Fruit fly (Drosophila melanogaster) whole organism, embryonic: ENCODE results near the gene CG14105.

ENCODE experiments used
- Blimp-1 ChIP-seq: fragments of 200-800 bp; sonication (Bioruptor generic); optimal IDR thresholded peaks from 3 replicates; lab custom pipeline; 2018; ENCODE audit warnings: missing biosample characterization, missing genetic modification characterization, mild to moderate bottlenecking, moderate library complexity, missing genetic modification reagents
- CG1024 ChIP-seq: fragments of 200-800 bp; sonication (Bioruptor generic); IDR thresholded peaks from 2 replicates; pipeline ENCODE4 v1.3.6; 2022; ENCODE audit warnings: missing biosample characterization, missing genetic modification characterization
- CG11504 ChIP-seq: fragments of 200-800 bp; sonication (Bioruptor generic); optimal IDR thresholded peaks from 3 replicates; lab custom pipeline; 2019; ENCODE audit warnings: missing biosample characterization, mild to moderate bottlenecking, missing genetic modification characterization, moderate library complexity
- CG1233 ChIP-seq: fragments of 200-800 bp; sonication (Bioruptor generic); optimal IDR thresholded peaks from 4 replicates; lab custom pipeline; 2018; ENCODE audit warnings: missing biosample characterization, mild to moderate bottlenecking, missing genetic modification characterization
- CG13287 ChIP-seq: fragments of 200-800 bp; sonication (Bioruptor generic); IDR thresholded peaks from 2 replicates; pipeline ENCODE4 v1.3.6; 2022; ENCODE audit warnings: missing biosample characterization, missing genetic modification characterization; ENCODE audit not compliant: partially characterized antibody
- CG1529 ChIP-seq: fragments of 200-800 bp; sonication (Bioruptor generic); optimal IDR thresholded peaks from 3 replicates; lab custom pipeline; 2018; ENCODE audit warnings: missing biosample characterization, missing genetic modification characterization
- CG18599 ChIP-seq: fragments of 200-800 bp; sonication (Bioruptor generic); optimal IDR thresholded peaks from 3 replicates; lab custom pipeline; 2017; ENCODE audit warnings: missing biosample characterization, missing genetic modification characterization, mild to moderate bottlenecking, moderate library complexity, missing genetic modification reagents
- CG18619 ChIP-seq: fragments of 200-800 bp; sonication (Bioruptor generic); optimal IDR thresholded peaks from 3 replicates; lab custom pipeline; 2017; ENCODE audit warnings: missing biosample characterization, mild to moderate bottlenecking, missing genetic modification characterization
- CG2120 ChIP-seq: fragments of 200-800 bp; sonication (Bioruptor generic); optimal IDR thresholded peaks from 3 replicates; lab custom pipeline; 2016; ENCODE audit warnings: missing biosample characterization, missing genetic modification characterization
- CG2678 ChIP-seq: fragments of 200-800 bp; sonication (Bioruptor generic); optimal IDR thresholded peaks from 3 replicates; lab custom pipeline; 2019; ENCODE audit warnings: missing biosample characterization, mild to moderate bottlenecking, missing genetic modification characterization, moderate library complexity
- CG30431 ChIP-seq: fragments of 200-800 bp; sonication (Bioruptor generic); optimal IDR thresholded peaks from 2 replicates; lab custom pipeline; 2017; ENCODE audit warnings: missing biosample characterization, missing genetic modification characterization
- CG3726 ChIP-seq: fragments of 200-800 bp; sonication (Bioruptor generic); IDR thresholded peaks from 3 replicates; pipeline ENCODE4, ENCODE4 v1.3.6; 2022; ENCODE audit warnings: missing biosample characterization, missing genetic modification characterization
- CG5953 ChIP-seq: fragments of 200-800 bp; sonication (Bioruptor generic); IDR thresholded peaks from 2 replicates; pipeline ENCODE4 v1.3.6; 2022; ENCODE audit warnings: missing biosample characterization, missing genetic modification characterization
- CG7372 ChIP-seq: fragments of 200-800 bp; sonication (Bioruptor generic); IDR thresholded peaks from 2 replicates; pipeline ENCODE4 v1.3.6; 2022; ENCODE audit warnings: missing biosample characterization, missing genetic modification characterization
- CG8359 ChIP-seq: fragments of 200-800 bp; sonication (Bioruptor generic); optimal IDR thresholded peaks from 2 replicates; lab custom pipeline; 2017; ENCODE audit warnings: missing biosample characterization, mild to moderate bottlenecking, missing genetic modification characterization, borderline replicate concordance
- CG9817 ChIP-seq: fragments of 200-800 bp; sonication (Bioruptor generic); optimal IDR thresholded peaks from 2 replicates; lab custom pipeline; 2018; ENCODE audit warnings: missing biosample characterization, mild to moderate bottlenecking, missing genetic modification characterization, moderate library complexity
- CoRest ChIP-seq: fragments of 200-800 bp; sonication (Bioruptor generic); optimal IDR thresholded peaks from 3 replicates; lab custom pipeline; 2018; ENCODE audit warnings: missing biosample characterization, mild to moderate bottlenecking, missing genetic modification characterization, moderate library complexity
- D19A ChIP-seq: fragments of 200-800 bp; optimal IDR thresholded peaks from 3 replicates; lab custom pipeline; 2019; ENCODE audit warnings: missing biosample characterization, mild to moderate bottlenecking, missing genetic modification characterization, moderate library complexity
- Fer3 ChIP-seq: fragments of 200-800 bp; sonication (Bioruptor generic); optimal IDR thresholded peaks from 2 replicates; lab custom pipeline; 2018; ENCODE audit warnings: missing biosample characterization, mild to moderate bottlenecking, missing genetic modification characterization, moderate library complexity
- Gug ChIP-seq: fragments of 200-800 bp; sonication (Bioruptor generic); IDR thresholded peaks from 4 replicates; pipeline ENCODE4 v1.3.6; 2022; ENCODE audit warnings: missing biosample characterization, missing genetic modification characterization
- HHEX ChIP-seq: fragments of 200-800 bp; sonication (Bioruptor generic); optimal IDR thresholded peaks from 3 replicates; lab custom pipeline; 2017; ENCODE audit warnings: missing biosample characterization, mild to moderate bottlenecking, missing genetic modification characterization, missing genetic modification reagents
- Hey ChIP-seq: fragments of 200-800 bp; sonication (Bioruptor generic); optimal IDR thresholded peaks from 3 replicates; lab custom pipeline; 2018; ENCODE audit warnings: missing biosample characterization, mild to moderate bottlenecking, missing genetic modification characterization
- Hsf ChIP-seq: fragments of 200-800 bp; sonication (Bioruptor generic); optimal IDR thresholded peaks from 3 replicates; lab custom pipeline; 2016; ENCODE audit warnings: missing biosample characterization, missing genetic modification characterization
- MBD-R2 ChIP-seq: fragments of 200-800 bp; sonication (Bioruptor generic); IDR thresholded peaks from 2 replicates; pipeline ENCODE4 v1.3.6; 2022; ENCODE audit warnings: missing biosample characterization, missing genetic modification characterization
- Med ChIP-seq: fragments of 200-800 bp; sonication (Bioruptor generic); peaks from one replicate; lab custom pipeline; 2016; ENCODE audit warnings: missing biosample characterization, missing genetic modification characterization, mild to moderate bottlenecking, inconsistent platforms, moderate library complexity
- Pdp1 ChIP-seq, 2 experiments: fragments of 200-800 bp; sonication (Bioruptor generic); optimal IDR thresholded peaks; 3 replicates each; lab custom pipeline; 2016; ENCODE audit warnings: missing biosample characterization in 2 of 2, missing genetic modification characterization in 2 of 2, mild to moderate bottlenecking in 1 of 2, moderate library complexity in 1 of 2
- Sox100B ChIP-seq: fragments of 200-800 bp; sonication (Bioruptor generic); optimal IDR thresholded peaks from 3 replicates; lab custom pipeline; 2018; ENCODE audit warnings: missing biosample characterization, mild to moderate bottlenecking, missing genetic modification characterization
- Sox102F ChIP-seq: fragments of 200-800 bp; sonication (Bioruptor generic); optimal IDR thresholded peaks from 2 replicates; lab custom pipeline; 2018; ENCODE audit warnings: missing biosample characterization, mild to moderate bottlenecking, missing genetic modification characterization, moderate library complexity
- Spps ChIP-seq: fragments of 200-800 bp; sonication (Bioruptor generic); optimal IDR thresholded peaks from 2 replicates; lab custom pipeline; 2018; ENCODE audit warnings: missing biosample characterization, mild to moderate bottlenecking, missing genetic modification characterization
- Ssrp ChIP-seq: fragments of 200-800 bp; sonication (Bioruptor generic); optimal IDR thresholded peaks from 2 replicates; lab custom pipeline; 2018; ENCODE audit warnings: missing biosample characterization, mild to moderate bottlenecking, missing genetic modification characterization, moderate library complexity
- TFAM ChIP-seq: fragments of 200-800 bp; sonication (Bioruptor generic); optimal IDR thresholded peaks from 2 replicates; lab custom pipeline; 2017; ENCODE audit warnings: missing biosample characterization, missing genetic modification characterization, inconsistent platforms
- Xbp1 ChIP-seq: fragments of 200-800 bp; sonication (Bioruptor generic); optimal IDR thresholded peaks from 3 replicates; lab custom pipeline; 2016; ENCODE audit warnings: missing biosample characterization, mild to moderate bottlenecking, missing genetic modification characterization
- crc ChIP-seq: fragments of 200-800 bp; sonication (Bioruptor generic); optimal IDR thresholded peaks from 2 replicates; lab custom pipeline; 2016; ENCODE audit warnings: missing biosample characterization, missing genetic modification characterization
- dmrt99B ChIP-seq: fragments of 200-800 bp; sonication (Bioruptor generic); optimal IDR thresholded peaks from 2 replicates; lab custom pipeline; 2018; ENCODE audit warnings: missing biosample characterization, mild to moderate bottlenecking, missing genetic modification characterization, moderate library complexity
- eyg ChIP-seq: fragments of 200-800 bp; sonication (Bioruptor generic); optimal IDR thresholded peaks from 3 replicates; lab custom pipeline; 2016; ENCODE audit warnings: missing biosample characterization, missing genetic modification characterization
- fd102C ChIP-seq: fragments of 200-800 bp; sonication (Bioruptor generic); optimal IDR thresholded peaks from 2 replicates; lab custom pipeline; 2018; ENCODE audit warnings: missing biosample characterization, mild to moderate bottlenecking, missing genetic modification characterization, moderate library complexity
- gem ChIP-seq: fragments of 200-800 bp; sonication (Bioruptor generic); optimal IDR thresholded peaks from 2 replicates; lab custom pipeline; 2019; ENCODE audit warnings: missing biosample characterization, mild to moderate bottlenecking, missing genetic modification characterization, moderate library complexity
- gfzf ChIP-seq: fragments of 200-800 bp; sonication (Bioruptor generic); optimal IDR thresholded peaks from 2 replicates; lab custom pipeline; 2016; ENCODE audit warnings: missing biosample characterization, mild to moderate bottlenecking, missing genetic modification characterization, moderate library complexity
- h ChIP-seq: fragments of >200 bp; optimal IDR thresholded peaks from 2 replicates; lab custom pipeline; 2017
- hth ChIP-seq: fragments of >200 bp; optimal IDR thresholded peaks from 2 replicates; lab custom pipeline; 2017; ENCODE audit warnings: inconsistent platforms
- insv ChIP-seq, 2 experiments: fragments of 200-800 bp; sonication (Bioruptor generic); optimal IDR thresholded peaks; 3 replicates each; lab custom pipeline; 2016 to 2018; ENCODE audit warnings: missing biosample characterization in 2 of 2, missing genetic modification characterization in 2 of 2
- inv ChIP-seq: fragments of 200-800 bp; sonication (Bioruptor generic); IDR thresholded peaks from 2 replicates; pipeline ENCODE4 v1.3.6; 2022; ENCODE audit warnings: missing biosample characterization, missing genetic modification characterization; ENCODE audit not compliant: partially characterized antibody
- knrl ChIP-seq: fragments of 200-800 bp; sonication (Bioruptor generic); IDR thresholded peaks from 3 replicates; pipeline ENCODE4 v1.3.6; 2022; ENCODE audit warnings: missing biosample characterization, missing genetic modification characterization; ENCODE audit not compliant: partially characterized antibody
- mirr ChIP-seq: fragments of 200-800 bp; sonication (Bioruptor generic); optimal IDR thresholded peaks from 3 replicates; lab custom pipeline; 2018; ENCODE audit warnings: missing biosample characterization, mild to moderate bottlenecking, missing genetic modification characterization
- row ChIP-seq: fragments of 200-800 bp; sonication (Bioruptor generic); IDR thresholded peaks from 3 replicates; pipeline ENCODE4 v1.3.6; 2022; ENCODE audit warnings: missing biosample characterization, missing genetic modification characterization
- schlank ChIP-seq: fragments of 200-800 bp; sonication (Bioruptor generic); optimal IDR thresholded peaks from 2 replicates; lab custom pipeline; 2018; ENCODE audit warnings: missing biosample characterization, mild to moderate bottlenecking, missing genetic modification characterization
- stc ChIP-seq: fragments of 200-800 bp; sonication (Bioruptor generic); IDR thresholded peaks from 2 replicates; pipeline ENCODE4 v1.3.6; 2022; ENCODE audit warnings: missing biosample characterization, missing genetic modification characterization
- yki ChIP-seq: fragments of >200 bp; optimal IDR thresholded peaks from 3 replicates; lab custom pipeline; 2018
- z ChIP-seq: fragments of 200-800 bp; sonication (Bioruptor generic); IDR thresholded peaks from 3 replicates; pipeline ENCODE4 v1.3.6; 2022; ENCODE audit warnings: missing biosample characterization, missing genetic modification characterization
- zf30C ChIP-seq: fragments of 200-800 bp; sonication (Bioruptor generic); optimal IDR thresholded peaks from 3 replicates; lab custom pipeline; 2018; ENCODE audit warnings: missing biosample characterization, mild to moderate bottlenecking, missing genetic modification characterization

CG14105 gene

DNA sequence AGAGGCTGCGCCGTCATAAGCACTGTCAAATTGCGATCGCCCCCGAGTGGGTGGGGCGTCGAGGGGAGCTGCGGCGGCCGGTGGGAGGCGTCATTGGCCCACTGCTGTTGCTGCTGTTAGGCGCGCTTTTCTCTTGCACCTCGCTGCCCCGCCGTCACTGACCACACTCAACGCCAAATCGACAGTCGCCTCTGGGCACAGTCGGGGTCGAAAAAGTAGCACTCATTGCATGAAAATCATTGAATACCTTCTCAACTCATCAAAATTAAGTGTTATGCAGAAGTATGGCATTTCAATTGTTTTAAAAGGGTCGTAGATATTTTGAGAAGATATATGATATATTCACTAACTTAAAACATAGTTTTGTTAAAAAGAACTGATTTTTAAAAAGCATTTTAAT is 25.8 kb upstream of the CG14105 start (continued):
- no peak for TF ChIP-seq HHEX
- no peak for TF ChIP-seq Gug
- no peak for TF ChIP-seq crc (GFP tag; lab: Kevin White, UChicago)
- no peak for TF ChIP-seq yki (lab: Kevin White, UChicago)
- TF ChIP-seq CG3726 (GFP tag; lab: Robert Waterston, UW), result no peak

DNA sequence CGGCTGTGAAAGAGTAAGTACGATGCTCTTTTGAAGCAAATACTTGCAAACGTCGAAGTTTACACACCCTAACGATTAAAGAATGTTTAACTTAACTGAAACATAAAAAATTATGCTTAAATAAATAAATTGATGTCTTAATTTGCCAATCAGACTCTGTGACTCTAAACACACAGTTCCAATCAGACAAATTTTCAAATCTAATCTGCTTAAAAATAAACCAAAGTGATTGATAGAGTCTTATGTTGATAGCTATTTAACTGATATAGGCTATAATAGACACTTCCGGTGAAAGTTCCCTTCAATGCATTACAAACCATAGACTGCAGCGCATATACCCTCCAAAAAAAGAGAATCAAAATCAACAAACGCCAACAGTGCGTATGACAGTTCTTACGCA is 25.1 kb upstream of the CG14105 start:
- TF ChIP-seq CG30431, result no peak
- TF ChIP-seq z, result no peak
- TF ChIP-seq MBD-R2 (GFP tag; lab: Robert Waterston, UW), result no peak
- peak; percentile 15 for TF ChIP-seq CG18599
- peak; percentile 24; the same call in 1 of the 3 replicates for TF ChIP-seq row (GFP tag; lab: Robert Waterston, UW)
- TF ChIP-seq Med, result peak; percentile 70
- peak; percentile 1 for TF ChIP-seq Xbp1 (GFP tag; lab: Kevin White, UChicago)
- TF ChIP-seq dmrt99B (tag; lab: Kevin White, UChicago), result peak; percentile 42
- TF ChIP-seq Fer3, result no peak
- TF ChIP-seq gfzf (GFP tag; lab: Kevin White, UChicago), result no peak
- no peak for TF ChIP-seq zf30C (GFP tag; lab: Kevin White, UChicago)
- TF ChIP-seq CG2120 (GFP tag; lab: Kevin White, UChicago), result no peak
- no peak for TF ChIP-seq CG18619 (GFP tag; lab: Kevin White, UChicago)
- no peak for TF ChIP-seq h
- no peak for TF ChIP-seq CG1024 (GFP tag; lab: Robert Waterston, UW)
- TF ChIP-seq Hsf (GFP tag; lab: Kevin White, UChicago), result peak; percentile 10
- TF ChIP-seq CG1233, result no peak
- TF ChIP-seq CG2678 (tag; lab: Kevin White, UChicago), result peak; percentile 38
- TF ChIP-seq knrl, result no peak
- TF ChIP-seq CG5953 (GFP tag; lab: Robert Waterston, UW), result no peak
- no peak for TF ChIP-seq schlank (tag; lab: Kevin White, UChicago)
- no peak for TF ChIP-seq fd102C
- no peak for TF ChIP-seq inv (GFP tag; lab: Robert Waterston, UW)
- no peak for TF ChIP-seq gem (tag; lab: Kevin White, UChicago)
- TF ChIP-seq Pdp1 (GFP tag; optimal IDR thresholded peaks at IDR 0.05; lab: Kevin White, UChicago), result peak in 1 of 2 experiments; percentile 81
- TF ChIP-seq Blimp-1, result no peak
- TF ChIP-seq CG11504 (tag; lab: Kevin White, UChicago), result peak; percentile 45
- no peak for TF ChIP-seq Spps (tag; lab: Kevin White, UChicago)
- TF ChIP-seq TFAM (GFP tag; lab: Kevin White, UChicago), result no peak
- TF ChIP-seq Ssrp, result no peak
- no peak for TF ChIP-seq Sox100B (GFP tag; lab: Kevin White, UChicago)
- TF ChIP-seq eyg (GFP tag; lab: Kevin White, UChicago), result no peak
- TF ChIP-seq CG8359 (GFP tag; lab: Kevin White, UChicago), result no peak
- no peak for TF ChIP-seq stc (GFP tag; lab: Robert Waterston, UW)
- TF ChIP-seq hth (lab: Kevin White, UChicago), result no peak
- peak; percentile 6 for TF ChIP-seq CoRest (tag; lab: Kevin White, UChicago)
- TF ChIP-seq CG9817 (tag; lab: Kevin White, UChicago), result no peak
- no peak for TF ChIP-seq Hey (tag; lab: Kevin White, UChicago)
- peak; percentile 81 for TF ChIP-seq D19A
- no peak for TF ChIP-seq CG1529 (GFP tag; lab: Kevin White, UChicago)
- TF ChIP-seq insv (GFP tag; optimal IDR thresholded peaks at IDR 0.05; lab: Kevin White, UChicago), result peak; percentile 4 to 90
- no peak for TF ChIP-seq CG13287
- peak; percentile 34 for TF ChIP-seq Sox102F (GFP tag; lab: Kevin White, UChicago)
- TF ChIP-seq mirr (GFP tag; lab: Kevin White, UChicago), result no peak
- no peak for TF ChIP-seq CG7372 (GFP tag; lab: Robert Waterston, UW)
